Fruit fly (Drosophila melanogaster): ENCODE measurements around the gene cyst.
A peak's percentile ranks its signal among the peaks of the same experiment; 100 is the strongest.

The cyst gene

dm6 chr2L:19489997-19490461 is 18.5 kb downstream of the cyst start, which contains the start of the genes CG10194 and CG18094 (continued):
- TF ChIP-seq CG9727 (GFP tag; optimal IDR thresholded peaks at IDR 0.05): peak; percentile 38
- no peak for TF ChIP-seq CG6683 (GFP tag; optimal IDR thresholded peaks at IDR 0.05)
- 0 out of 2 replicates have a peak, but pooled peaks have one; percentile 32 for TF ChIP-seq esg (GFP tag; conservative IDR thresholded peaks at IDR 0.05)
- TF ChIP-seq unc-4 (GFP tag; IDR thresholded peaks at IDR 0.05; ENCODE audit: partially characterized antibody): peak; percentile 70
- no peak for TF ChIP-seq CG12942 (GFP tag; optimal IDR thresholded peaks at IDR 0.05)
- peak; percentile 40 for TF ChIP-seq CG17385 (GFP tag; optimal IDR thresholded peaks at IDR 0.05)
- TF ChIP-seq CG30403 (GFP tag; optimal IDR thresholded peaks at IDR 0.05): peak; percentile 53
- no peak for TF ChIP-seq repo (GFP tag; optimal IDR thresholded peaks at IDR 0.05)
- no peak for TF ChIP-seq CG12219 (GFP tag; optimal IDR thresholded peaks at IDR 0.05)
- peak; percentile 10 for TF ChIP-seq Six4 (GFP tag; optimal IDR thresholded peaks at IDR 0.05)
- TF ChIP-seq yki (optimal IDR thresholded peaks at IDR 0.05): no peak
- no peak for TF ChIP-seq CG11247 (GFP tag; IDR thresholded peaks at IDR 0.05)
- TF ChIP-seq Mrtf (GFP tag; IDR thresholded peaks at IDR 0.05): no peak
- peak; percentile 66 for TF ChIP-seq Fer1 (GFP tag; optimal IDR thresholded peaks at IDR 0.05)
- TF ChIP-seq z (GFP tag; IDR thresholded peaks at IDR 0.05): no peak
- no peak for TF ChIP-seq klu (GFP tag; IDR thresholded peaks at IDR 0.05)
- no peak for TF ChIP-seq pros (GFP tag; optimal IDR thresholded peaks at IDR 0.05)
- peak; percentile 13 for TF ChIP-seq oc (tag; optimal IDR thresholded peaks at IDR 0.05)
- TF ChIP-seq Nf-YA (GFP tag; IDR thresholded peaks at IDR 0.05): no peak
- TF ChIP-seq CG12236 (GFP tag; optimal IDR thresholded peaks at IDR 0.05): no peak
- TF ChIP-seq CG11695 (GFP tag; IDR thresholded peaks at IDR 0.05): 0 out of 3 replicates have a peak, but pooled peaks have one; percentile 32
- no peak for TF ChIP-seq dimm (GFP tag; IDR thresholded peaks at IDR 0.05)
- TF ChIP-seq CG31224 (GFP tag; IDR thresholded peaks at IDR 0.05): no peak
- no peak for TF ChIP-seq CG9609 (GFP tag; optimal IDR thresholded peaks at IDR 0.05)
- TF ChIP-seq ttk (GFP tag; IDR thresholded peaks at IDR 0.05): no peak
- TF ChIP-seq nom (GFP tag; optimal IDR thresholded peaks at IDR 0.05): no peak
- TF ChIP-seq CG6791 (GFP tag; IDR thresholded peaks at IDR 0.05; ENCODE audit: partially characterized antibody): peak; percentile 64; the same call in 2 of the 3 replicates
- TF ChIP-seq CG17612 (GFP tag; IDR thresholded peaks at IDR 0.05): no peak
- no peak for TF ChIP-seq H15 (GFP tag; IDR thresholded peaks at IDR 0.05)
- TF ChIP-seq kni (GFP tag; optimal IDR thresholded peaks at IDR 0.05): no peak
- TF ChIP-seq nau (GFP tag; optimal IDR thresholded peaks at IDR 0.05): no peak
- no peak for TF ChIP-seq Ets65A (GFP tag)
- TF ChIP-seq slou (GFP tag; optimal IDR thresholded peaks at IDR 0.05): no peak
- TF ChIP-seq tap (tag; optimal IDR thresholded peaks at IDR 0.05): no peak
- TF ChIP-seq CG11398 (GFP tag; optimal IDR thresholded peaks at IDR 0.05): no peak
- TF ChIP-seq slbo (GFP tag; IDR thresholded peaks at IDR 0.05): peak; percentile 71
- no peak for TF ChIP-seq Hand (GFP tag; optimal IDR thresholded peaks at IDR 0.05)
- TF ChIP-seq CG14441 (GFP tag; IDR thresholded peaks at IDR 0.05): peak; percentile 30; the same call in 1 of the 2 replicates
- TF ChIP-seq CG3281 (GFP tag; optimal IDR thresholded peaks at IDR 0.05): peak; percentile 40
- TF ChIP-seq CG2116 (GFP tag; optimal IDR thresholded peaks at IDR 0.05): peak; percentile 51
- no peak for TF ChIP-seq HmgD (GFP tag; optimal IDR thresholded peaks at IDR 0.05)
- no peak for TF ChIP-seq CG10543 (GFP tag; optimal IDR thresholded peaks at IDR 0.05)
- TF ChIP-seq CG10147 (GFP tag; optimal IDR thresholded peaks at IDR 0.05): no peak
- TF ChIP-seq tup (GFP tag; optimal IDR thresholded peaks at IDR 0.05): no peak
- no peak for TF ChIP-seq prd (optimal IDR thresholded peaks at IDR 0.05)
- peak; percentile 51; the same call in 2 of the 3 replicates for TF ChIP-seq prd (GFP tag; IDR thresholded peaks at IDR 0.05)
- no peak for TF ChIP-seq CG7928 (GFP tag; optimal IDR thresholded peaks at IDR 0.05)
- TF ChIP-seq Xbp1 (GFP tag; optimal IDR thresholded peaks at IDR 0.05): peak; percentile 52
- TF ChIP-seq CG6854 (GFP tag; optimal IDR thresholded peaks at IDR 0.05): no peak
- peak; percentile 65 for TF ChIP-seq CG2120 (GFP tag; optimal IDR thresholded peaks at IDR 0.05)
- TF ChIP-seq CG3726 (GFP tag; IDR thresholded peaks at IDR 0.05): no peak
- TF ChIP-seq Abd-B (GFP tag; optimal IDR thresholded peaks at IDR 0.05): peak; percentile 18
